Fruit fly (Drosophila melanogaster) whole organism, embryonic: ENCODE measurements around the gene eIF4E5.

ENCODE experiments used
- CG10366 ChIP-seq: fragments of 200-800 bp; sonication (Bioruptor generic); IDR thresholded peaks from 2 replicates; pipeline ENCODE4 v1.3.6; 2022; ENCODE audit warnings: missing biosample characterization, missing genetic modification characterization
- CG10462 ChIP-seq: fragments of 200-800 bp; sonication (Bioruptor generic); optimal IDR thresholded peaks from 2 replicates; lab custom pipeline; 2016; ENCODE audit warnings: missing biosample characterization, missing genetic modification characterization
- CG11456 ChIP-seq: fragments of 200-800 bp; sonication (Bioruptor generic); IDR thresholded peaks from 3 replicates; pipeline ENCODE4 v1.3.6; 2022; ENCODE audit warnings: missing biosample characterization, missing genetic modification characterization
- CG12236 ChIP-seq: fragments of 200-800 bp; sonication (Bioruptor generic); optimal IDR thresholded peaks from 2 replicates; lab custom pipeline; 2016; ENCODE audit warnings: missing biosample characterization, missing genetic modification characterization
- CG1233 ChIP-seq: fragments of 200-800 bp; sonication (Bioruptor generic); optimal IDR thresholded peaks from 4 replicates; lab custom pipeline; 2018; ENCODE audit warnings: missing biosample characterization, mild to moderate bottlenecking, missing genetic modification characterization
- CG12391 ChIP-seq: fragments of 200-800 bp; sonication (Bioruptor generic); optimal IDR thresholded peaks from 3 replicates; lab custom pipeline; 2018; ENCODE audit warnings: missing biosample characterization, mild to moderate bottlenecking, missing genetic modification characterization, moderate library complexity
- CG12942 ChIP-seq: fragments of 200-800 bp; sonication (Bioruptor generic); optimal IDR thresholded peaks from 3 replicates; lab custom pipeline; 2016; ENCODE audit warnings: missing biosample characterization, missing genetic modification characterization
- CG13287 ChIP-seq: fragments of 200-800 bp; sonication (Bioruptor generic); IDR thresholded peaks from 2 replicates; pipeline ENCODE4 v1.3.6; 2022; ENCODE audit warnings: missing biosample characterization, missing genetic modification characterization; ENCODE audit not compliant: partially characterized antibody
- CG13624 ChIP-seq: fragments of 200-800 bp; sonication (Bioruptor generic); optimal IDR thresholded peaks from 2 replicates; lab custom pipeline; 2016; ENCODE audit warnings: missing biosample characterization, missing genetic modification characterization
- CG14014 ChIP-seq: fragments of 200-800 bp; sonication (Bioruptor generic); IDR thresholded peaks from 2 replicates; pipeline ENCODE4 v1.3.6; 2022; ENCODE audit warnings: missing biosample characterization, missing genetic modification characterization
- CG15011 ChIP-seq: fragments of 200-800 bp; sonication (Bioruptor generic); optimal IDR thresholded peaks from 3 replicates; lab custom pipeline; 2018; ENCODE audit warnings: missing biosample characterization, mild to moderate bottlenecking, missing genetic modification characterization
- CG15601 ChIP-seq: fragments of 200-800 bp; sonication (Bioruptor generic); optimal IDR thresholded peaks from 3 replicates; lab custom pipeline; 2019; ENCODE audit warnings: missing biosample characterization, mild to moderate bottlenecking, missing genetic modification characterization, moderate library complexity
- CG1603 ChIP-seq: fragments of 200-800 bp; sonication (Bioruptor generic); optimal IDR thresholded peaks from 2 replicates; lab custom pipeline; 2019; ENCODE audit warnings: missing biosample characterization, mild to moderate bottlenecking, missing genetic modification characterization, moderate library complexity
- CG1647 ChIP-seq: fragments of 200-800 bp; sonication (Bioruptor generic); optimal IDR thresholded peaks from 3 replicates; lab custom pipeline; 2016; ENCODE audit warnings: missing biosample characterization, missing genetic modification characterization
- CG2199 ChIP-seq: fragments of 200-800 bp; sonication (Bioruptor generic); IDR thresholded peaks from 3 replicates; pipeline ENCODE4 v1.3.6; 2022; ENCODE audit warnings: missing biosample characterization, missing genetic modification characterization
- CG30403 ChIP-seq: fragments of 200-800 bp; sonication (Bioruptor generic); optimal IDR thresholded peaks from 3 replicates; lab custom pipeline; 2016; ENCODE audit warnings: missing biosample characterization, missing genetic modification characterization
- CG31388 ChIP-seq: fragments of 200-800 bp; sonication (Bioruptor generic); optimal IDR thresholded peaks from 2 replicates; lab custom pipeline; 2016; ENCODE audit warnings: missing biosample characterization, missing genetic modification characterization
- CG31441 ChIP-seq: fragments of 200-800 bp; sonication (Bioruptor generic); IDR thresholded peaks from 2 replicates; pipeline ENCODE4 v1.3.6; 2022; ENCODE audit warnings: missing biosample characterization, missing genetic modification characterization
- CG7987 ChIP-seq: fragments of 200-800 bp; sonication (Bioruptor generic); optimal IDR thresholded peaks from 2 replicates; lab custom pipeline; 2018; ENCODE audit warnings: missing biosample characterization, mild to moderate bottlenecking, missing genetic modification characterization, moderate library complexity
- CG8388 ChIP-seq: fragments of 200-800 bp; sonication (Bioruptor generic); optimal IDR thresholded peaks from 2 replicates; lab custom pipeline; 2019; ENCODE audit warnings: missing biosample characterization, mild to moderate bottlenecking, missing genetic modification characterization, moderate library complexity
- CG8924 ChIP-seq: fragments of 200-800 bp; optimal IDR thresholded peaks from 3 replicates; lab custom pipeline; 2019; ENCODE audit warnings: missing biosample characterization, mild to moderate bottlenecking, missing genetic modification characterization, moderate library complexity
- CG9876 ChIP-seq: fragments of 200-800 bp; sonication (Bioruptor generic); optimal IDR thresholded peaks from 2 replicates; lab custom pipeline; 2016; ENCODE audit warnings: missing biosample characterization, missing genetic modification characterization
- CHES-1-like ChIP-seq: fragments of 200-800 bp; sonication (Bioruptor generic); optimal IDR thresholded peaks from 2 replicates; lab custom pipeline; 2016; ENCODE audit warnings: missing biosample characterization, missing genetic modification characterization
- Dad ChIP-seq: fragments of 200-800 bp; sonication (Bioruptor generic); optimal IDR thresholded peaks from 3 replicates; lab custom pipeline; 2016; ENCODE audit warnings: missing biosample characterization, missing genetic modification characterization
- Elba2 ChIP-seq: fragments of 200-800 bp; sonication (Bioruptor generic); optimal IDR thresholded peaks from 3 replicates; lab custom pipeline; 2016; ENCODE audit warnings: missing biosample characterization, missing genetic modification characterization
- Fer2 ChIP-seq: fragments of 200-800 bp; sonication (Bioruptor generic); optimal IDR thresholded peaks from 2 replicates; lab custom pipeline; 2018; ENCODE audit warnings: missing biosample characterization, mild to moderate bottlenecking, missing genetic modification characterization, moderate library complexity
- H2.0 ChIP-seq: fragments of 200-800 bp; sonication (Bioruptor generic); IDR thresholded peaks from 2 replicates; pipeline ENCODE4 v1.3.6; 2022; ENCODE audit warnings: missing biosample characterization, missing genetic modification characterization
- Lhr ChIP-seq: fragments of 200-800 bp; sonication (Bioruptor generic); optimal IDR thresholded peaks from 3 replicates; lab custom pipeline; 2017; ENCODE audit warnings: mild to moderate bottlenecking, missing biosample characterization, missing genetic modification reagents, missing genetic modification characterization
- Meics ChIP-seq: fragments of 200-800 bp; sonication (Bioruptor generic); optimal IDR thresholded peaks from 2 replicates; lab custom pipeline; 2017; ENCODE audit warnings: missing biosample characterization, mild to moderate bottlenecking, missing genetic modification characterization
- Nf-YC ChIP-seq: fragments of 200-800 bp; optimal IDR thresholded peaks from 3 replicates; lab custom pipeline; 2019; ENCODE audit warnings: missing biosample characterization, mild to moderate bottlenecking, missing genetic modification characterization, moderate library complexity
- Sin3A ChIP-seq: fragments of >200 bp; optimal IDR thresholded peaks from 2 replicates; lab custom pipeline; 2018
- Sox102F ChIP-seq: fragments of 200-800 bp; sonication (Bioruptor generic); optimal IDR thresholded peaks from 2 replicates; lab custom pipeline; 2018; ENCODE audit warnings: missing biosample characterization, mild to moderate bottlenecking, missing genetic modification characterization, moderate library complexity
- Xrp1 ChIP-seq: fragments of 200-800 bp; sonication (Bioruptor generic); IDR thresholded peaks from 2 replicates; pipeline ENCODE4 v1.3.6; 2022; ENCODE audit warnings: missing biosample characterization, missing genetic modification characterization
- ara ChIP-seq: fragments of 200-800 bp; sonication (Bioruptor generic); IDR thresholded peaks from 2 replicates; pipeline ENCODE4 v1.3.6; 2022; ENCODE audit warnings: missing biosample characterization, missing genetic modification characterization
- chif ChIP-seq, 2 experiments: fragments of 200-800 bp; sonication (Bioruptor generic); optimal IDR thresholded peaks; 3 replicates each; lab custom pipeline; 2016; ENCODE audit warnings: missing biosample characterization in 2 of 2, missing genetic modification characterization in 2 of 2
- emc ChIP-seq: fragments of 200-800 bp; sonication (Bioruptor generic); optimal IDR thresholded peaks from 2 replicates; lab custom pipeline; 2016; ENCODE audit warnings: missing biosample characterization, missing genetic modification characterization
- exex ChIP-seq: fragments of 200-800 bp; sonication (Bioruptor generic); optimal IDR thresholded peaks from 4 replicates; lab custom pipeline; 2018; ENCODE audit warnings: missing biosample characterization, mild to moderate bottlenecking, missing genetic modification characterization, moderate library complexity
- ftz-f1 ChIP-seq: fragments of 200-800 bp; sonication (Bioruptor generic); optimal IDR thresholded peaks from 2 replicates; lab custom pipeline; 2016; ENCODE audit warnings: missing biosample characterization, missing genetic modification characterization
- gfzf ChIP-seq: fragments of 200-800 bp; sonication (Bioruptor generic); optimal IDR thresholded peaks from 2 replicates; lab custom pipeline; 2016; ENCODE audit warnings: missing biosample characterization, mild to moderate bottlenecking, missing genetic modification characterization, moderate library complexity
- hb ChIP-seq: fragments of 200-800 bp; sonication (Bioruptor generic); IDR thresholded peaks from 3 replicates; pipeline ENCODE4 v1.3.6; 2022; ENCODE audit warnings: missing biosample characterization, missing genetic modification characterization; ENCODE audit not compliant: partially characterized antibody
- insv ChIP-seq, 2 experiments: fragments of 200-800 bp; sonication (Bioruptor generic); optimal IDR thresholded peaks; 3 replicates each; lab custom pipeline; 2016 to 2018; ENCODE audit warnings: missing biosample characterization in 2 of 2, missing genetic modification characterization in 2 of 2
- knrl ChIP-seq: fragments of 200-800 bp; sonication (Bioruptor generic); IDR thresholded peaks from 3 replicates; pipeline ENCODE4 v1.3.6; 2022; ENCODE audit warnings: missing biosample characterization, missing genetic modification characterization; ENCODE audit not compliant: partially characterized antibody
- nau ChIP-seq: fragments of 200-800 bp; sonication (Bioruptor generic); optimal IDR thresholded peaks from 3 replicates; lab custom pipeline; 2017; ENCODE audit warnings: missing biosample characterization, mild to moderate bottlenecking, missing genetic modification characterization, missing genetic modification reagents
- nmo ChIP-seq: fragments of 200-800 bp; sonication (Bioruptor generic); optimal IDR thresholded peaks from 2 replicates; lab custom pipeline; 2018; ENCODE audit warnings: missing biosample characterization, mild to moderate bottlenecking, missing genetic modification characterization, moderate library complexity
- org-1 ChIP-seq: fragments of 200-800 bp; sonication (Bioruptor generic); optimal IDR thresholded peaks from 2 replicates; lab custom pipeline; 2017; ENCODE audit warnings: missing biosample characterization, missing genetic modification characterization
- pb ChIP-seq: fragments of 200-800 bp; sonication (Bioruptor generic); optimal IDR thresholded peaks from 3 replicates; lab custom pipeline; 2016; ENCODE audit warnings: missing biosample characterization, missing genetic modification characterization
- ssp ChIP-seq: fragments of 200-800 bp; sonication (Bioruptor generic); IDR thresholded peaks from 2 replicates; pipeline ENCODE4 v1.3.6; 2022; ENCODE audit warnings: missing biosample characterization, missing genetic modification characterization
- tin ChIP-seq: fragments of 200-800 bp; sonication (Bioruptor generic); optimal IDR thresholded peaks from 3 replicates; lab custom pipeline; 2016; ENCODE audit warnings: missing biosample characterization, missing genetic modification characterization
- wor ChIP-seq: fragments of 200-800 bp; sonication (Bioruptor generic); IDR thresholded peaks from 2 replicates; pipeline ENCODE4 v1.3.6; 2022; ENCODE audit warnings: missing biosample characterization, missing genetic modification characterization
- yki ChIP-seq: fragments of >200 bp; optimal IDR thresholded peaks from 3 replicates; lab custom pipeline; 2018
- z ChIP-seq: fragments of 200-800 bp; sonication (Bioruptor generic); IDR thresholded peaks from 3 replicates; pipeline ENCODE4 v1.3.6; 2022; ENCODE audit warnings: missing biosample characterization, missing genetic modification characterization
- zen2 ChIP-seq: fragments of 200-800 bp; sonication (Bioruptor generic); IDR thresholded peaks from 3 replicates; pipeline ENCODE4 v1.3.6; 2022; ENCODE audit warnings: missing biosample characterization, missing genetic modification characterization; ENCODE audit not compliant: partially characterized antibody

eIF4E5 gene

DNA sequence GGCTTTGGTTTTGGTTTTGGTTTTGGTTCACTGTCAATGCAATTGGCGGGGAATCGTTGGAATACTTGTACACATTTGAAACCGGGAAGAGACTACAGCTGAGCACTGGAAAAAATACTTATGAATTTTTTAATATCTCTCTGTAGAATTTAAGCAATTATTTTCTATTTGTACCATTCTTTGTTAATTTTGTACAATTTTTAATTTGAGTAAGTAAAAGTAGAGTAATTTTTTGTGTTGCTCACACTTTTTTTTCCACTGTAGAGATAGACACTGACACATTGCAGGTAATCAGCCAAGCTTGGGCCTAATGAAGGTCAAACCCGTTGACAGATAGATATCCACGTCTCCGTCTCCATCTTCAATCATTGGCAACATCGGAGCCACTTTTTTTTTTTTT, 11.4 kb upstream of the eIF4E5 start (continued):
- TF ChIP-seq knrl (GFP tag; lab: Robert Waterston, UW), result no peak
- no peak for TF ChIP-seq ftz-f1 (GFP tag; lab: Kevin White, UChicago)
- TF ChIP-seq CG8388 (GFP tag; lab: Kevin White, UChicago), result peak; percentile 22
- TF ChIP-seq CG30403, result peak; percentile 44
- no peak for TF ChIP-seq CG12942 (GFP tag; lab: Kevin White, UChicago)
- TF ChIP-seq CHES-1-like (GFP tag; lab: Kevin White, UChicago), result no peak
- no peak for TF ChIP-seq yki (lab: Kevin White, UChicago)
- peak; percentile 7 for TF ChIP-seq org-1 (GFP tag; lab: Kevin White, UChicago)
- TF ChIP-seq z (GFP tag; lab: Robert Waterston, UW), result no peak
- no peak for TF ChIP-seq CG1647 (GFP tag; lab: Kevin White, UChicago)
- TF ChIP-seq gfzf, result no peak
- no peak for TF ChIP-seq CG13624 (GFP tag; lab: Kevin White, UChicago)
- TF ChIP-seq pb (GFP tag; lab: Kevin White, UChicago), result no peak
- TF ChIP-seq CG15011, result no peak
- peak; percentile 67; the same call in 1 of the 2 replicates for TF ChIP-seq ara (GFP tag; lab: Robert Waterston, UW)
- TF ChIP-seq CG31388 (GFP tag; lab: Kevin White, UChicago), result no peak
- peak; percentile 14 for TF ChIP-seq tin (GFP tag; lab: Kevin White, UChicago)
- TF ChIP-seq CG8924, result peak; percentile 4
- TF ChIP-seq CG10462 (GFP tag; lab: Kevin White, UChicago), result no peak
- TF ChIP-seq CG12236 (GFP tag; lab: Kevin White, UChicago), result no peak
- TF ChIP-seq CG11456 (GFP tag; lab: Robert Waterston, UW), result no peak
- TF ChIP-seq CG13287, result no peak
- TF ChIP-seq Sox102F (GFP tag; lab: Kevin White, UChicago), result peak; percentile 51
- no peak for TF ChIP-seq Fer2 (tag; lab: Kevin White, UChicago)
- no peak for TF ChIP-seq nau (GFP tag; lab: Kevin White, UChicago)
- TF ChIP-seq CG10366 (GFP tag; lab: Robert Waterston, UW), result peak; percentile 37; the same call in 1 of the 2 replicates
- peak; percentile 28 for TF ChIP-seq CG12391 (tag; lab: Kevin White, UChicago)
- no peak for TF ChIP-seq Lhr (GFP tag; lab: Kevin White, UChicago)
- no peak for TF ChIP-seq CG2199
- no peak for TF ChIP-seq CG7987 (GFP tag; lab: Kevin White, UChicago)
- no peak for TF ChIP-seq CG9876 (GFP tag; lab: Kevin White, UChicago)
- TF ChIP-seq Dad (GFP tag; lab: Kevin White, UChicago), result no peak
- TF ChIP-seq ssp, result 0 out of 2 replicates have a peak, but pooled peaks have one; percentile 16
- TF ChIP-seq CG14014 (GFP tag; lab: Robert Waterston, UW), result peak; percentile 52; the same call in 1 of the 2 replicates
- TF ChIP-seq CG1233, result no peak
- TF ChIP-seq emc (GFP tag; lab: Kevin White, UChicago), result no peak
- no peak for TF ChIP-seq Elba2 (GFP tag; lab: Kevin White, UChicago)
- TF ChIP-seq CG15601 (tag; lab: Kevin White, UChicago), result no peak
- TF ChIP-seq Nf-YC (tag; lab: Kevin White, UChicago), result no peak
- TF ChIP-seq Meics (GFP tag; lab: Kevin White, UChicago), result no peak
- TF ChIP-seq hb, result no peak
- no peak for TF ChIP-seq insv (GFP tag; optimal IDR thresholded peaks at IDR 0.05; lab: Kevin White, UChicago)
- no peak for TF ChIP-seq Sin3A (lab: Kevin White, UChicago)
- TF ChIP-seq nmo (GFP tag; lab: Kevin White, UChicago), result peak; percentile 44
- peak in 1 of 2 experiments; percentile 20 for TF ChIP-seq chif (GFP tag; optimal IDR thresholded peaks at IDR 0.05; lab: Kevin White, UChicago)
- TF ChIP-seq exex (tag; lab: Kevin White, UChicago), result no peak
- TF ChIP-seq H2.0 (GFP tag; lab: Robert Waterston, UW), result 0 out of 2 replicates have a peak, but pooled peaks have one; percentile 26
- peak; percentile 58 for TF ChIP-seq Xrp1 (GFP tag; lab: Robert Waterston, UW)
- TF ChIP-seq CG31441 (GFP tag; lab: Robert Waterston, UW), result 0 out of 2 replicates have a peak, but pooled peaks have one; percentile 40
- no peak for TF ChIP-seq zen2 (GFP tag; lab: Robert Waterston, UW)
- peak; percentile 13 for TF ChIP-seq CG1603 (tag; lab: Kevin White, UChicago)
- TF ChIP-seq wor (GFP tag; lab: Robert Waterston, UW), result no peak
